Worm (Caenorhabditis elegans): Measurements from ENCODE around the gene rft-2.

Gene rft-2

ce11 chrV:4421475-4421874, 28.9 kb downstream of the rft-2 start, which contains the start of gene skr-14:
TSS of gene skr-14 (minus strand) at chrV:4421575.
- TF ChIP-seq mls-2 (tag; optimal IDR thresholded peaks at IDR 0.05) = no peak
- no peak for TF ChIP-seq ceh-43 (GFP tag; optimal IDR thresholded peaks at IDR 0.05)
- no peak for TF ChIP-seq zip-8 (tag; optimal IDR thresholded peaks at IDR 0.05)
- no peak for TF ChIP-seq lsy-2 (tag; optimal IDR thresholded peaks at IDR 0.05)
- TF ChIP-seq M03D4.4 (tag; optimal IDR thresholded peaks at IDR 0.05) = no peak
- no peak for TF ChIP-seq hlh-1 (tag; optimal IDR thresholded peaks at IDR 0.05)
- TF ChIP-seq unc-39 (tag; optimal IDR thresholded peaks at IDR 0.05) = no peak
- no peak for TF ChIP-seq lin-13 (tag; optimal IDR thresholded peaks at IDR 0.05)
- TF ChIP-seq tbx-8 (GFP tag; optimal IDR thresholded peaks at IDR 0.05) = no peak
- TF ChIP-seq lin-32 (GFP tag; optimal IDR thresholded peaks at IDR 0.05) = no peak
- no peak for TF ChIP-seq ceh-39 (tag; optimal IDR thresholded peaks at IDR 0.05)
- TF ChIP-seq snpc-4 (tag; optimal IDR thresholded peaks at IDR 0.05) = no peak
- no peak for TF ChIP-seq nhr-12 (tag; optimal IDR thresholded peaks at IDR 0.05)
- TF ChIP-seq cnd-1 (tag; optimal IDR thresholded peaks at IDR 0.05) = no peak
- no peak for TF ChIP-seq pha-4 (tag; optimal IDR thresholded peaks at IDR 0.05)
- TF ChIP-seq mab-5 (tag; optimal IDR thresholded peaks at IDR 0.05) = no peak
- no peak for TF ChIP-seq bed-3 (GFP tag; optimal IDR thresholded peaks at IDR 0.05)

- TF ChIP-seq drap-1 (GFP tag; optimal IDR thresholded peaks at IDR 0.05) = no peak
- no peak for TF ChIP-seq nhr-2 (tag; optimal IDR thresholded peaks at IDR 0.05)
Measured at ce11 chrV:4419767-4420322, 30.5 kb downstream of the rft-2 start, which contains the start of the genes Y47D7A.7 and Y47D7A.2. TSS of gene Y47D7A.7 (minus strand) at chrV:4419867. TSS of gene Y47D7A.2 (plus strand) at chrV:4420272.

- no peak for TF ChIP-seq M03D4.4 (tag; optimal IDR thresholded peaks at IDR 0.05)
- TF ChIP-seq unc-62 (GFP tag; optimal IDR thresholded peaks at IDR 0.05) = no peak
- no peak for TF ChIP-seq nhr-76 (tag; optimal IDR thresholded peaks at IDR 0.05)
- no peak for TF ChIP-seq flh-1 (GFP tag; optimal IDR thresholded peaks at IDR 0.05)
- no peak for TF ChIP-seq blmp-1 (tag; optimal IDR thresholded peaks at IDR 0.05)
- TF ChIP-seq zip-8 (tag; optimal IDR thresholded peaks at IDR 0.05) = no peak
- no peak for TF ChIP-seq mep-1 (tag; optimal IDR thresholded peaks at IDR 0.05)
- no peak for TF ChIP-seq ces-1 (GFP tag; optimal IDR thresholded peaks at IDR 0.05)
- TF ChIP-seq snpc-4 (tag; optimal IDR thresholded peaks at IDR 0.05) = no peak
- no peak for TF ChIP-seq lsy-2 (tag; optimal IDR thresholded peaks at IDR 0.05)
- no peak for TF ChIP-seq sptf-1 (tag; optimal IDR thresholded peaks at IDR 0.05)
- TF ChIP-seq nhr-2 (tag; optimal IDR thresholded peaks at IDR 0.05) = no peak
- no peak for TF ChIP-seq cnd-1 (tag; optimal IDR thresholded peaks at IDR 0.05)
- TF ChIP-seq hlh-1 (tag; optimal IDR thresholded peaks at IDR 0.05) = no peak
- TF ChIP-seq nhr-28 (tag; optimal IDR thresholded peaks at IDR 0.05) = no peak
- no peak for TF ChIP-seq bed-3 (GFP tag; optimal IDR thresholded peaks at IDR 0.05)
- TF ChIP-seq ztf-11 (tag; optimal IDR thresholded peaks at IDR 0.05) = no peak
- no peak for TF ChIP-seq ceh-43 (GFP tag; optimal IDR thresholded peaks at IDR 0.05)
Measured at ce11 chrV:4418116-4418515, 32.2 kb downstream of the rft-2 start, which contains the start of gene Y47D7A.6. TSS of gene Y47D7A.6 (minus strand) at chrV:4418216.

ce11 chrV:4416710-4417109, 33.7 kb downstream of the rft-2 start, which contains the start of gene Y47D7A.18:
TSS of gene Y47D7A.18 (minus strand) at chrV:4416810.
- TF ChIP-seq ztf-11 (tag; optimal IDR thresholded peaks at IDR 0.05) (no peak), snpc-4 (tag; optimal IDR thresholded peaks at IDR 0.05) (no peak), zip-8 (tag; optimal IDR thresholded peaks at IDR 0.05) (no peak), ceh-83 (GFP tag; optimal IDR thresholded peaks at IDR 0.05) (no peak), unc-39 (tag; optimal IDR thresholded peaks at IDR 0.05) (no peak), elt-3 (tag; optimal IDR thresholded peaks at IDR 0.05) (no peak), nhr-237 (tag; optimal IDR thresholded peaks at IDR 0.05) (no peak), ces-1 (GFP tag; optimal IDR thresholded peaks at IDR 0.05) (no peak), unc-120 (tag; optimal IDR thresholded peaks at IDR 0.05; ENCODE audit: poor library complexity, severe bottlenecking) (no peak), blmp-1 (tag; optimal IDR thresholded peaks at IDR 0.05) (no peak), bed-3 (GFP tag; optimal IDR thresholded peaks at IDR 0.05) (no peak), lin-13 (tag; optimal IDR thresholded peaks at IDR 0.05) (no peak), lsy-2 (tag; optimal IDR thresholded peaks at IDR 0.05) (no peak), ham-2 (GFP tag; optimal IDR thresholded peaks at IDR 0.05) (no peak), hlh-1 (tag; optimal IDR thresholded peaks at IDR 0.05) (no peak), mab-5 (tag; optimal IDR thresholded peaks at IDR 0.05) (no peak)

Measured in whole organism, mixed stage, embryonic.